Worm (Caenorhabditis elegans) whole organism, L4 larva: ENCODE data around the gene W02D7.5.

ENCODE experiments used
- F10B5.3 ChIP-seq: sonication (generic microtip); optimal IDR thresholded peaks from 2 replicates; lab custom pipeline; 2016; ENCODE audit warnings: mild to moderate bottlenecking, missing genetic modification characterization, missing compliant biosample characterization
- R02D3.7 ChIP-seq: fragments of 150-350 bp; sonication (generic microtip); optimal IDR thresholded peaks from 3 replicates; lab custom pipeline; 2014; ENCODE audit warnings: missing biosample characterization, missing genetic modification characterization
- aly-2 ChIP-seq: sonication (generic microtip); optimal IDR thresholded peaks from 2 replicates; lab custom pipeline; 2018; ENCODE audit warnings: missing biosample characterization, missing genetic modification characterization
- ama-1 ChIP-seq: fragments of 150-350 bp; optimal IDR thresholded peaks from 2 replicates; lab custom pipeline; 2014; ENCODE audit warnings: inconsistent platforms, mixed read lengths
- ceh-44 ChIP-seq: fragments of 200-800 bp; sonication (Bioruptor generic); IDR thresholded peaks from 2 replicates; pipeline ENCODE4 v1.3.6; 2022; ENCODE audit warnings: missing genetic modification reagents, missing genetic modification characterization, missing compliant biosample characterization
- dpl-1 ChIP-seq: fragments of 150-350 bp; optimal IDR thresholded peaks from 2 replicates; lab custom pipeline; 2014; ENCODE audit warnings: missing biosample characterization, missing genetic modification reagents, missing genetic modification characterization
- fkh-10 ChIP-seq: fragments of 150-350 bp; optimal IDR thresholded peaks from 2 replicates; lab custom pipeline; 2014; ENCODE audit warnings: missing biosample characterization, missing genetic modification reagents, missing genetic modification characterization
- hif-1 ChIP-seq, 2 experiments: sonication (generic microtip); optimal IDR thresholded peaks; 2 replicates each; lab custom pipeline; 2016 to 2017; ENCODE audit warnings: missing compliant biosample characterization in 2 of 2, missing genetic modification characterization in 2 of 2, missing genetic modification reagents in 2 of 2, missing genotype in 2 of 2, mild to moderate bottlenecking in 1 of 2
- lsy-2 ChIP-seq, 2 experiments: fragments of 150-350 bp in 1 of 2; sonication (generic microtip) in 1 of 2; optimal IDR thresholded peaks; 2 replicates each; lab custom pipeline; 2014 to 2017; ENCODE audit warnings: missing biosample characterization in 2 of 2, missing genetic modification characterization in 2 of 2
- nhr-10 ChIP-seq: fragments of 150-350 bp; optimal IDR thresholded peaks from 2 replicates; lab custom pipeline; 2014; ENCODE audit warnings: missing biosample characterization, missing genetic modification characterization
- nhr-237 ChIP-seq: sonication (generic microtip); optimal IDR thresholded peaks from 2 replicates; lab custom pipeline; 2017; ENCODE audit warnings: missing biosample characterization, missing genetic modification characterization
- nhr-76 ChIP-seq: fragments of 150-350 bp; optimal IDR thresholded peaks from 2 replicates; lab custom pipeline; 2014; ENCODE audit warnings: missing biosample characterization, missing genetic modification characterization
- pha-4 ChIP-seq, 2 experiments: fragments of 150-350 bp in 1 of 2; fragments of 200-800 bp in 1 of 2; sonication (Bioruptor generic) in 1 of 2; IDR thresholded peaks in 1 of 2; optimal IDR thresholded peaks in 1 of 2; 2 replicates each; pipeline versions ENCODE4 v1.3.6 to Lab custom; 2014 to 2022; ENCODE audit warnings: missing genetic modification characterization in 2 of 2, missing genetic modification reagents in 2 of 2, missing biosample characterization in 1 of 2, missing compliant biosample characterization in 1 of 2

- TF ChIP-seq R02D3.7 (tag; lab: Kevin White, UChicago) = no peak
- TF ChIP-seq aly-2 = no peak
- TF ChIP-seq nhr-76 (tag; lab: Kevin White, UChicago) = no peak
- TF ChIP-seq nhr-10 (tag; lab: Kevin White, UChicago) = no peak
- TF ChIP-seq F10B5.3 (tag; lab: Kevin White, UChicago) = no peak
- TF ChIP-seq ama-1 = no peak
- no peak for TF ChIP-seq lsy-2 (tag; optimal IDR thresholded peaks at IDR 0.05; lab: Kevin White, UChicago)
- no peak for TF ChIP-seq pha-4 (GFP tag; IDR thresholded peaks at IDR 0.05; lab: Robert Waterston, UW)
- no peak for TF ChIP-seq pha-4 (tag; optimal IDR thresholded peaks at IDR 0.05; lab: Kevin White, UChicago)
- no peak for TF ChIP-seq dpl-1 (GFP tag; lab: Kevin White, UChicago)
- TF ChIP-seq hif-1 (tag; optimal IDR thresholded peaks at IDR 0.05; lab: Kevin White, UChicago) = no peak
- no peak for TF ChIP-seq ceh-44 (GFP tag; lab: Robert Waterston, UW)
- TF ChIP-seq nhr-237 (tag; lab: Kevin White, UChicago) = no peak
- no peak for TF ChIP-seq fkh-10 (GFP tag; lab: Kevin White, UChicago)
Measured at ce11 chrV:8278830-8279229, 20.2 kb downstream of the W02D7.5 start, which contains the start of gene str-136.
